Worm (Caenorhabditis elegans) whole organism, mixed stage, embryonic: ENCODE results near the gene K05B2.4.

Experiments
- nhr-12 ChIP-seq: fragments of 150-350 bp; optimal IDR thresholded peaks from 2 replicates; lab custom pipeline; 2014; ENCODE audit warnings: missing biosample characterization, missing genetic modification characterization
- nhr-237 ChIP-seq: fragments of 150-350 bp; optimal IDR thresholded peaks from 2 replicates; lab custom pipeline; 2014; ENCODE audit warnings: missing biosample characterization, missing genetic modification characterization
- nhr-76 ChIP-seq: sonication (generic microtip); optimal IDR thresholded peaks from 2 replicates; lab custom pipeline; 2017; ENCODE audit warnings: missing biosample characterization, missing genetic modification characterization
- snpc-4 ChIP-seq: fragments of 150-350 bp; optimal IDR thresholded peaks from 2 replicates; lab custom pipeline; 2014; ENCODE audit warnings: missing biosample characterization, missing genetic modification characterization
- sptf-1 ChIP-seq: sonication (generic microtip); optimal IDR thresholded peaks from 2 replicates; lab custom pipeline; 2017; ENCODE audit warnings: mild to moderate bottlenecking, missing genetic modification characterization, moderate library complexity, missing compliant biosample characterization
- unc-39 ChIP-seq: fragments of 150-350 bp; optimal IDR thresholded peaks from 2 replicates; lab custom pipeline; 2014; ENCODE audit warnings: missing biosample characterization, missing genetic modification characterization

DNA sequence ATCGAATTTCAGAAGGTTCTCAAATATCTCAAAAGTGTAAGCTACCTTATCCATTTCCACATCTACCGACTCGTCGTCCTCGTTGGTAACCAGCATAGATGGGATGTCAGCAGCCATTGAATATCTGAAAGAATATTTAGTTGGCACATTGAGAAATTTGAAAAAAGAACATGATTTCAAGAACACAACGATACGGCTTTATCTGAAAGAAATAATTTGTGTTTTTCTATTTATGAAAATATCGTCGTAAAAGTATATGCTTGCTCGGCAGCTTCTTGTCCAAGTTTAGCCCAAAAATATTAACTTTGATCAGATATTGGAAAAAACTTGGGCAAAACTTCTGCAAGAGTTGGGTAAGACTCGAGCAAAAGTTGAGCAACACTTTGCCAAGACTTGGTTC lies 20.1 kb downstream of the K05B2.4 start, which contains the start of gene T07F12.4:
- TF ChIP-seq snpc-4 (no peak), nhr-237 (tag; lab: Kevin White, UChicago) (no peak), nhr-12 (tag; lab: Kevin White, UChicago) (no peak), sptf-1 (tag; lab: Kevin White, UChicago) (no peak), unc-39 (no peak), nhr-76 (tag; lab: Kevin White, UChicago) (no peak)
